Fruit fly (Drosophila melanogaster) whole organism, embryonic: ENCODE data around the gene slf.
A peak's percentile ranks its signal among the peaks of the same experiment; 100 is the strongest.

Experiments used
- Antp ChIP-seq: fragments of 200-800 bp; sonication (Bioruptor generic); optimal IDR thresholded peaks from 3 replicates; lab custom pipeline; 2016; ENCODE audit warnings: missing biosample characterization, missing genetic modification characterization
- Atf-2 ChIP-seq: fragments of 200-800 bp; sonication (Bioruptor generic); optimal IDR thresholded peaks from 2 replicates; lab custom pipeline; 2016; ENCODE audit warnings: missing biosample characterization, missing genetic modification characterization
- Bgb ChIP-seq: fragments of 200-800 bp; sonication (Bioruptor generic); IDR thresholded peaks from 2 replicates; pipeline ENCODE4 v1.3.6; 2022; ENCODE audit warnings: missing biosample characterization, missing genetic modification characterization; ENCODE audit not compliant: partially characterized antibody
- Bteb2 ChIP-seq: fragments of 200-800 bp; sonication (Bioruptor generic); optimal IDR thresholded peaks from 2 replicates; lab custom pipeline; 2016; ENCODE audit warnings: missing biosample characterization, missing genetic modification characterization
- CG10654 ChIP-seq: fragments of 200-800 bp; sonication (Bioruptor generic); optimal IDR thresholded peaks from 2 replicates; lab custom pipeline; 2016; ENCODE audit warnings: missing biosample characterization, missing genetic modification characterization
- CG10979 ChIP-seq: fragments of 200-800 bp; sonication (Bioruptor generic); optimal IDR thresholded peaks from 2 replicates; lab custom pipeline; 2018; ENCODE audit warnings: missing biosample characterization, mild to moderate bottlenecking, missing genetic modification characterization, moderate library complexity
- CG11696 ChIP-seq: fragments of 200-800 bp; sonication (Bioruptor generic); IDR thresholded peaks from 2 replicates; pipeline ENCODE4 v1.3.6; 2022; ENCODE audit warnings: missing biosample characterization, missing genetic modification characterization
- CG12744 ChIP-seq: fragments of 200-800 bp; sonication (Bioruptor generic); optimal IDR thresholded peaks from 2 replicates; lab custom pipeline; 2016; ENCODE audit warnings: missing biosample characterization, missing genetic modification characterization
- CG13287 ChIP-seq: fragments of 200-800 bp; sonication (Bioruptor generic); IDR thresholded peaks from 2 replicates; pipeline ENCODE4 v1.3.6; 2022; ENCODE audit warnings: missing biosample characterization, missing genetic modification characterization; ENCODE audit not compliant: partially characterized antibody
- CG14014 ChIP-seq: fragments of 200-800 bp; sonication (Bioruptor generic); IDR thresholded peaks from 2 replicates; pipeline ENCODE4 v1.3.6; 2022; ENCODE audit warnings: missing biosample characterization, missing genetic modification characterization
- CG15479 ChIP-seq: fragments of 200-800 bp; sonication (Bioruptor generic); optimal IDR thresholded peaks from 3 replicates; lab custom pipeline; 2019; ENCODE audit warnings: missing biosample characterization, mild to moderate bottlenecking, missing genetic modification characterization, moderate library complexity
- CG15696 ChIP-seq: fragments of 200-800 bp; sonication (Bioruptor generic); optimal IDR thresholded peaks from 2 replicates; lab custom pipeline; 2019; ENCODE audit warnings: missing biosample characterization, mild to moderate bottlenecking, missing genetic modification characterization, moderate library complexity
- CG16815 ChIP-seq: fragments of 200-800 bp; sonication (Bioruptor generic); optimal IDR thresholded peaks from 3 replicates; lab custom pipeline; 2017; ENCODE audit warnings: missing biosample characterization, mild to moderate bottlenecking, missing genetic modification characterization
- CG17328 ChIP-seq: fragments of 200-800 bp; sonication (Bioruptor generic); IDR thresholded peaks from 2 replicates; pipeline ENCODE4 v1.3.6; 2022; ENCODE audit warnings: missing biosample characterization, missing genetic modification characterization
- CG17385 ChIP-seq: fragments of 200-800 bp; sonication (Bioruptor generic); optimal IDR thresholded peaks from 3 replicates; lab custom pipeline; 2018; ENCODE audit warnings: missing biosample characterization, mild to moderate bottlenecking, missing genetic modification characterization
- CG17829 ChIP-seq: fragments of 200-800 bp; optimal IDR thresholded peaks from 2 replicates; lab custom pipeline; 2019; ENCODE audit warnings: missing biosample characterization, mild to moderate bottlenecking, missing genetic modification characterization, moderate library complexity
- CG1792 ChIP-seq: fragments of 200-800 bp; sonication (Bioruptor generic); optimal IDR thresholded peaks from 2 replicates; lab custom pipeline; 2016; ENCODE audit warnings: missing biosample characterization, missing genetic modification characterization
- CG2120 ChIP-seq: fragments of 200-800 bp; sonication (Bioruptor generic); optimal IDR thresholded peaks from 3 replicates; lab custom pipeline; 2016; ENCODE audit warnings: missing biosample characterization, missing genetic modification characterization
- CG2199 ChIP-seq: fragments of 200-800 bp; sonication (Bioruptor generic); IDR thresholded peaks from 3 replicates; pipeline ENCODE4 v1.3.6; 2022; ENCODE audit warnings: missing biosample characterization, missing genetic modification characterization
- CG2875 ChIP-seq: fragments of 200-800 bp; sonication (Bioruptor generic); optimal IDR thresholded peaks from 2 replicates; lab custom pipeline; 2017; ENCODE audit warnings: missing biosample characterization, mild to moderate bottlenecking, missing genetic modification characterization, missing genetic modification reagents
- CG4617 ChIP-seq: fragments of 200-800 bp; sonication (Bioruptor generic); optimal IDR thresholded peaks from 3 replicates; lab custom pipeline; 2016; ENCODE audit warnings: missing biosample characterization, missing genetic modification characterization, borderline replicate concordance
- CG6813 ChIP-seq: fragments of 200-800 bp; sonication (Bioruptor generic); optimal IDR thresholded peaks from 2 replicates; lab custom pipeline; 2017; ENCODE audit warnings: missing biosample characterization, missing genetic modification characterization, mild to moderate bottlenecking, moderate library complexity, missing genetic modification reagents
- CG7372 ChIP-seq: fragments of 200-800 bp; sonication (Bioruptor generic); IDR thresholded peaks from 2 replicates; pipeline ENCODE4 v1.3.6; 2022; ENCODE audit warnings: missing biosample characterization, missing genetic modification characterization
- CG7556 ChIP-seq: fragments of 200-800 bp; sonication (Bioruptor generic); optimal IDR thresholded peaks from 2 replicates; lab custom pipeline; 2017; ENCODE audit warnings: missing biosample characterization, mild to moderate bottlenecking, missing genetic modification characterization
- CG8359 ChIP-seq: fragments of 200-800 bp; sonication (Bioruptor generic); optimal IDR thresholded peaks from 2 replicates; lab custom pipeline; 2017; ENCODE audit warnings: missing biosample characterization, mild to moderate bottlenecking, missing genetic modification characterization, borderline replicate concordance
- CG9609 ChIP-seq: fragments of 200-800 bp; sonication (Bioruptor generic); optimal IDR thresholded peaks from 3 replicates; lab custom pipeline; 2016; ENCODE audit warnings: missing biosample characterization, missing genetic modification characterization
- CoRest ChIP-seq: fragments of 200-800 bp; sonication (Bioruptor generic); optimal IDR thresholded peaks from 3 replicates; lab custom pipeline; 2018; ENCODE audit warnings: missing biosample characterization, mild to moderate bottlenecking, missing genetic modification characterization, moderate library complexity
- Dad ChIP-seq: fragments of 200-800 bp; sonication (Bioruptor generic); optimal IDR thresholded peaks from 3 replicates; lab custom pipeline; 2016; ENCODE audit warnings: missing biosample characterization, missing genetic modification characterization
- Dek ChIP-seq: fragments of 200-800 bp; sonication (Bioruptor generic); optimal IDR thresholded peaks from 3 replicates; lab custom pipeline; 2019; ENCODE audit warnings: missing biosample characterization, mild to moderate bottlenecking, missing genetic modification characterization, moderate library complexity
- E2f2 ChIP-seq: fragments of 200-800 bp; sonication (Bioruptor generic); IDR thresholded peaks from 2 replicates; pipeline ENCODE4 v1.3.6; 2022; ENCODE audit warnings: missing biosample characterization, missing genetic modification characterization
- Gsc ChIP-seq: fragments of 200-800 bp; sonication (Bioruptor generic); IDR thresholded peaks from 2 replicates; pipeline ENCODE4 v1.3.6; 2022; ENCODE audit warnings: missing biosample characterization, missing genetic modification characterization
- Hand ChIP-seq: fragments of 200-800 bp; sonication (Bioruptor generic); optimal IDR thresholded peaks from 2 replicates; lab custom pipeline; 2017; ENCODE audit warnings: mild to moderate bottlenecking, missing biosample characterization, missing genetic modification reagents, missing genetic modification characterization
- Hr51 ChIP-seq, 2 experiments: fragments of 200-800 bp; sonication (Bioruptor generic); optimal IDR thresholded peaks; 2 replicates in 1 of 2; 3 replicates in 1 of 2; lab custom pipeline; 2016 to 2018; ENCODE audit warnings: missing biosample characterization in 2 of 2, missing genetic modification characterization in 2 of 2, mild to moderate bottlenecking in 1 of 2, moderate library complexity in 1 of 2
- NK7.1 ChIP-seq: fragments of 200-800 bp; sonication (Bioruptor generic); optimal IDR thresholded peaks from 3 replicates; lab custom pipeline; 2016; ENCODE audit warnings: missing biosample characterization, missing genetic modification characterization
- Optix ChIP-seq: fragments of 200-800 bp; sonication (Bioruptor generic); IDR thresholded peaks from 3 replicates; pipeline ENCODE4 v1.3.6; 2022; ENCODE audit warnings: missing biosample characterization, missing genetic modification characterization
- Sry-β ChIP-seq: fragments of 200-800 bp; sonication (Bioruptor generic); optimal IDR thresholded peaks from 2 replicates; lab custom pipeline; 2018; ENCODE audit warnings: missing biosample characterization, mild to moderate bottlenecking, missing genetic modification characterization, moderate library complexity
- ash1 ChIP-seq: fragments of 200-800 bp; sonication (Bioruptor generic); optimal IDR thresholded peaks from 2 replicates; lab custom pipeline; 2018; ENCODE audit warnings: missing biosample characterization, mild to moderate bottlenecking, missing genetic modification characterization
- dpn ChIP-seq, 2 experiments: fragments of 200-800 bp; sonication (Bioruptor generic); optimal IDR thresholded peaks; 3 replicates each; lab custom pipeline; 2016; ENCODE audit warnings: missing biosample characterization in 2 of 2, missing genetic modification characterization in 2 of 2
- eyg ChIP-seq: fragments of 200-800 bp; sonication (Bioruptor generic); optimal IDR thresholded peaks from 3 replicates; lab custom pipeline; 2016; ENCODE audit warnings: missing biosample characterization, missing genetic modification characterization
- gcm2 ChIP-seq: fragments of 200-800 bp; sonication (Bioruptor generic); optimal IDR thresholded peaks from 2 replicates; lab custom pipeline; 2016; ENCODE audit warnings: missing biosample characterization, missing genetic modification characterization
- grn ChIP-seq: fragments of 200-800 bp; sonication (Bioruptor generic); optimal IDR thresholded peaks from 3 replicates; lab custom pipeline; 2017; ENCODE audit warnings: missing biosample characterization, missing genetic modification characterization
- knrl ChIP-seq: fragments of 200-800 bp; sonication (Bioruptor generic); IDR thresholded peaks from 3 replicates; pipeline ENCODE4 v1.3.6; 2022; ENCODE audit warnings: missing biosample characterization, missing genetic modification characterization; ENCODE audit not compliant: partially characterized antibody
- lov ChIP-seq, 2 experiments: fragments of 200-800 bp in 1 of 2; fragments of >200 bp in 1 of 2; sonication (Bioruptor generic) in 1 of 2; IDR thresholded peaks in 1 of 2; optimal IDR thresholded peaks in 1 of 2; 2 replicates in 1 of 2; 3 replicates in 1 of 2; pipeline versions ENCODE4 v1.3.6 to Lab custom; 2017 to 2022; ENCODE audit warnings: missing biosample characterization in 1 of 2, missing genetic modification characterization in 1 of 2
- mld ChIP-seq: fragments of 200-800 bp; sonication (Bioruptor generic); IDR thresholded peaks from 3 replicates; pipeline ENCODE4 v1.3.6; 2022; ENCODE audit warnings: missing biosample characterization, missing genetic modification characterization; ENCODE audit not compliant: partially characterized antibody
- pita ChIP-seq: fragments of 200-800 bp; sonication (Bioruptor generic); optimal IDR thresholded peaks from 2 replicates; lab custom pipeline; 2017; ENCODE audit warnings: missing biosample characterization, mild to moderate bottlenecking, missing genetic modification characterization
- sens ChIP-seq: fragments of 200-800 bp; sonication (Bioruptor generic); peaks from one replicate; lab custom pipeline; 2016; ENCODE audit warnings: missing biosample characterization, missing genetic modification characterization
- shn ChIP-seq: fragments of 200-800 bp; sonication (Bioruptor generic); optimal IDR thresholded peaks from 3 replicates; lab custom pipeline; 2016; ENCODE audit warnings: missing biosample characterization, missing genetic modification characterization
- sob ChIP-seq: fragments of 200-800 bp; sonication (Bioruptor generic); IDR thresholded peaks from 2 replicates; pipeline ENCODE4 v1.3.6; 2022; ENCODE audit warnings: missing biosample characterization, missing genetic modification characterization
- tap ChIP-seq: fragments of 200-800 bp; optimal IDR thresholded peaks from 3 replicates; lab custom pipeline; 2019; ENCODE audit warnings: missing biosample characterization, mild to moderate bottlenecking, missing genetic modification characterization, moderate library complexity
- tio ChIP-seq: fragments of 200-800 bp; sonication (Bioruptor generic); optimal IDR thresholded peaks from 2 replicates; lab custom pipeline; 2017; ENCODE audit warnings: missing biosample characterization, missing genetic modification characterization, inconsistent platforms
- zfh2 ChIP-seq: fragments of 200-800 bp; sonication (Bioruptor generic); optimal IDR thresholded peaks from 2 replicates; lab custom pipeline; 2016; ENCODE audit warnings: missing biosample characterization, missing genetic modification characterization

The slf gene

DNA sequence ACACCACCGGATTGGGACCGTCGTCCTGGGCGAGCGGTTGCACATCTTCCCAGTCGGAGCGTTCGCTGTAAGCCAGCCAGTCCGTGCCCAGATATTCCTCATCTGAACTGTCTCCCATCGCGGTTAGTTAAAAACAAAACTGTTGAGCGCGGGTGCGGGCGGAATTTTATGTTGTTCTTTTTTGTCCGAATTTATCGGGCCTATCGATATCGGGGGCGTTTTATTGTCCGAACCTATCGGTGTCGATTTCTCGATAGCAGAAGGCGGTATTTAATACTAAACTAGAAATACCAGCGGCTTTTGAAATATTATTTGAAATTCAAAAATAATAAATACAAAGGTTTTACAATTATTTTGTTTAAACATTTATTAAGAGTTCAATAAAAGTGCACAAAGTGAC, 28.8 kb upstream of the slf start, which contains the start of gene Fnta (continued):
- TF ChIP-seq CG2120 (GFP tag; lab: Kevin White, UChicago) (no peak), Atf-2 (no peak), Gsc (no peak), CG2199 (GFP tag; lab: Robert Waterston, UW) (no peak), Sry-β (GFP tag; lab: Kevin White, UChicago) (no peak), CG16815 (no peak), sob (GFP tag; lab: Robert Waterston, UW) (no peak), ash1 (no peak), CG15696 (tag; lab: Kevin White, UChicago) (no peak), CoRest (tag; lab: Kevin White, UChicago) (no peak), CG13287 (GFP tag; lab: Robert Waterston, UW) (peak; percentile 88), CG17328 (GFP tag; lab: Robert Waterston, UW) (no peak), gcm2 (no peak), CG6813 (GFP tag; lab: Kevin White, UChicago) (no peak), E2f2 (peak; percentile 89), CG9609 (GFP tag; lab: Kevin White, UChicago) (no peak), Antp (GFP tag; lab: Kevin White, UChicago) (no peak), tap (tag; lab: Kevin White, UChicago) (no peak), lov (optimal IDR thresholded peaks at IDR 0.05; lab: Kevin White, UChicago) (no peak), lov (GFP tag; IDR thresholded peaks at IDR 0.05; lab: Robert Waterston, UW) (no peak), CG15479 (no peak), Optix (GFP tag; lab: Robert Waterston, UW) (no peak), shn (GFP tag; lab: Kevin White, UChicago) (no peak), CG14014 (GFP tag; lab: Robert Waterston, UW) (no peak), Bgb (GFP tag; lab: Robert Waterston, UW) (peak; percentile 90), CG10654 (GFP tag; lab: Kevin White, UChicago) (no peak), mld (GFP tag; lab: Robert Waterston, UW) (peak; percentile 91), eyg (GFP tag; lab: Kevin White, UChicago) (no peak), pita (GFP tag; lab: Kevin White, UChicago) (no peak), dpn (GFP tag; optimal IDR thresholded peaks at IDR 0.05; lab: Kevin White, UChicago) (no peak), CG7372 (GFP tag; lab: Robert Waterston, UW) (no peak), Dad (GFP tag; lab: Kevin White, UChicago) (no peak), CG12744 (no peak), CG10979 (tag; lab: Kevin White, UChicago) (no peak), Dek (tag; lab: Kevin White, UChicago) (no peak), grn (no peak), knrl (GFP tag; lab: Robert Waterston, UW) (peak; percentile 24; the same call in 1 of the 3 replicates), NK7.1 (GFP tag; lab: Kevin White, UChicago) (no peak), CG17385 (no peak), CG1792 (GFP tag; lab: Kevin White, UChicago) (no peak), sens (GFP tag; lab: Kevin White, UChicago) (no peak), tio (GFP tag; lab: Kevin White, UChicago) (no peak), Hr51 (GFP tag; optimal IDR thresholded peaks at IDR 0.05; lab: Kevin White, UChicago) (no peak), Bteb2 (GFP tag; lab: Kevin White, UChicago) (no peak), Hand (no peak), CG2875 (no peak), CG17829 (tag; lab: Kevin White, UChicago) (peak; percentile 32), CG8359 (GFP tag; lab: Kevin White, UChicago) (no peak), CG7556 (GFP tag; lab: Kevin White, UChicago) (no peak), zfh2 (no peak), CG4617 (GFP tag; lab: Kevin White, UChicago) (peak; percentile 21), CG11696 (GFP tag; lab: Robert Waterston, UW) (no peak)
